Fruit fly (Drosophila melanogaster): Measurements from ENCODE around the gene CG10097.

DNA sequence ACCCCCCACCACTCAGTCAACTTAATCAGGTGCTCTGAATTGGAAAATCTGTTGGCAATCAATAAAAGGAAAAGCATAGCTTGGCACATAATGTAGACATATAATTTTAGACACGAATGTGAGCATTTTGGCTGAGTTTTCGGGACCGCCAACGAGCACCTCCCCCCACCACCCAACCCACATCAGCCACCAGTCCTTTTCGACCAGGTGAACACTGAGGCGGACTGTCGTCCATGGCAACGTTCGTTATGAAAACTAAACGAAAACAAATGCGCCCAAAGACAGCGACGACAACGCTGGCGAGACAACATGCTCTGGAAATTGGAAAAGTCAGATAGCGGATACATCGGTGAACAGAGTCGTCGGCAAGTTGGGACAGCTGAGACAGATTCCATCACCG lies 12.7 kb downstream of the CG10097 start, which contains the start of gene GstD11:
- TF ChIP-seq Opbp (GFP tag; IDR thresholded peaks at IDR 0.05; ENCODE audit: partially characterized antibody) (no peak), CG14965 (GFP tag; optimal IDR thresholded peaks at IDR 0.05; ENCODE audit: borderline replicate concordance) (no peak), CG8944 (GFP tag; optimal IDR thresholded peaks at IDR 0.05) (no peak), CG12659 (GFP tag; optimal IDR thresholded peaks at IDR 0.05) (no peak)
